Worm (Caenorhabditis elegans): Measurements from ENCODE around the gene sup-35.

Gene sup-35

ce11 chrIII:11113845-11114244 lies 5.2 kb downstream of the sup-35 start:
- TF ChIP-seq tbx-11 (GFP tag; IDR thresholded peaks at IDR 0.05) (no peak), B0310.2 (tag; optimal IDR thresholded peaks at IDR 0.05) (no peak), tra-4 (tag; optimal IDR thresholded peaks at IDR 0.05) (no peak), ama-1 (optimal IDR thresholded peaks at IDR 0.05) (no peak), hnd-1 (tag; optimal IDR thresholded peaks at IDR 0.05) (no peak), sea-1 (GFP tag; conservative IDR thresholded peaks at IDR 0.05) (no peak), hmg-4 (GFP tag; optimal IDR thresholded peaks at IDR 0.05) (no peak), hmbx-1 (tag; optimal IDR thresholded peaks at IDR 0.05) (no peak), tbx-37 (GFP tag; conservative IDR thresholded peaks at IDR 0.05) (no peak), scrt-1 (GFP tag; IDR thresholded peaks at IDR 0.05) (no peak), ceh-36 (tag; optimal IDR thresholded peaks at IDR 0.05) (no peak), ceh-13 (GFP tag; optimal IDR thresholded peaks at IDR 0.05) (no peak), pes-1 (GFP tag; IDR thresholded peaks at IDR 0.05) (no peak), F13C5.2 (tag; optimal IDR thresholded peaks at IDR 0.05) (no peak), flt-1 (GFP tag; IDR thresholded peaks at IDR 0.05) (no peak), ets-7 (tag; optimal IDR thresholded peaks at IDR 0.05) (no peak), aly-1 (tag; optimal IDR thresholded peaks at IDR 0.05) (no peak)

ce11 chrIII:11112718-11113117 lies 6.3 kb downstream of the sup-35 start:
- TF ChIP-seq scrt-1 (GFP tag; IDR thresholded peaks at IDR 0.05): peak; percentile 55; the same call in 1 of the 2 replicates
- TF ChIP-seq pes-1 (GFP tag; IDR thresholded peaks at IDR 0.05): peak; percentile 50; the same call in 1 of the 2 replicates
- no peak for TF ChIP-seq ceh-13 (GFP tag; optimal IDR thresholded peaks at IDR 0.05)

ce11 chrIII:11110756-11111155 lies 8.3 kb downstream of the sup-35 start:
- no peak for TF ChIP-seq B0310.2 (tag; optimal IDR thresholded peaks at IDR 0.05)
- TF ChIP-seq scrt-1 (GFP tag; IDR thresholded peaks at IDR 0.05): peak; percentile 61; the same call in 1 of the 2 replicates
- no peak for TF ChIP-seq tra-4 (tag; optimal IDR thresholded peaks at IDR 0.05)
- no peak for TF ChIP-seq hnd-1 (tag; optimal IDR thresholded peaks at IDR 0.05)
- TF ChIP-seq pes-1 (GFP tag; IDR thresholded peaks at IDR 0.05): 0 out of 2 replicates have a peak, but pooled peaks have one; percentile 44
- TF ChIP-seq ceh-13 (GFP tag; optimal IDR thresholded peaks at IDR 0.05): no peak
- TF ChIP-seq hmbx-1 (tag; optimal IDR thresholded peaks at IDR 0.05): no peak
- TF ChIP-seq flt-1 (GFP tag; IDR thresholded peaks at IDR 0.05): 0 out of 2 replicates have a peak, but pooled peaks have one; percentile 20
- no peak for TF ChIP-seq ceh-36 (tag; optimal IDR thresholded peaks at IDR 0.05)
- no peak for TF ChIP-seq tbx-11 (GFP tag; IDR thresholded peaks at IDR 0.05)
- TF ChIP-seq aly-1 (tag; optimal IDR thresholded peaks at IDR 0.05): no peak
- peak; percentile 14 for TF ChIP-seq hmg-4 (GFP tag; optimal IDR thresholded peaks at IDR 0.05)
- 0 out of 2 replicates have a peak, but pooled peaks have one; percentile 43 for TF ChIP-seq sea-1 (GFP tag; conservative IDR thresholded peaks at IDR 0.05)
- TF ChIP-seq F13C5.2 (tag; optimal IDR thresholded peaks at IDR 0.05): peak; percentile 36
- TF ChIP-seq ets-7 (tag; optimal IDR thresholded peaks at IDR 0.05): no peak
- no peak for TF ChIP-seq tbx-37 (GFP tag; conservative IDR thresholded peaks at IDR 0.05)

- no peak for TF ChIP-seq flt-1 (GFP tag; IDR thresholded peaks at IDR 0.05)
- no peak for TF ChIP-seq tbx-37 (GFP tag; conservative IDR thresholded peaks at IDR 0.05)
- no peak for TF ChIP-seq hnd-1 (tag; optimal IDR thresholded peaks at IDR 0.05)
- no peak for TF ChIP-seq B0310.2 (tag; optimal IDR thresholded peaks at IDR 0.05)
- no peak for TF ChIP-seq pes-1 (GFP tag; IDR thresholded peaks at IDR 0.05)
- no peak for TF ChIP-seq scrt-1 (GFP tag; IDR thresholded peaks at IDR 0.05)
- TF ChIP-seq hmg-4 (GFP tag; optimal IDR thresholded peaks at IDR 0.05): no peak
- no peak for TF ChIP-seq sea-1 (GFP tag; conservative IDR thresholded peaks at IDR 0.05)
- TF ChIP-seq tbx-11 (GFP tag; IDR thresholded peaks at IDR 0.05): no peak
- TF ChIP-seq ets-7 (tag; optimal IDR thresholded peaks at IDR 0.05): no peak
- no peak for TF ChIP-seq tra-4 (tag; optimal IDR thresholded peaks at IDR 0.05)
- TF ChIP-seq F13C5.2 (tag; optimal IDR thresholded peaks at IDR 0.05): no peak
- TF ChIP-seq ceh-36 (tag; optimal IDR thresholded peaks at IDR 0.05): no peak
These were observed 11.7 kb downstream of the sup-35 start for ce11 chrIII:11107327-11107726.

ce11 chrIII:11101246-11101645 lies 17.8 kb downstream of the sup-35 start:
- TF ChIP-seq tbx-37 (GFP tag; conservative IDR thresholded peaks at IDR 0.05): no peak
- TF ChIP-seq hnd-1 (tag; optimal IDR thresholded peaks at IDR 0.05): no peak
- no peak for TF ChIP-seq flt-1 (GFP tag; IDR thresholded peaks at IDR 0.05)
- no peak for TF ChIP-seq ama-1 (optimal IDR thresholded peaks at IDR 0.05)
- TF ChIP-seq scrt-1 (GFP tag; IDR thresholded peaks at IDR 0.05): no peak
- no peak for TF ChIP-seq hmg-4 (GFP tag; optimal IDR thresholded peaks at IDR 0.05)
- TF ChIP-seq tbx-11 (GFP tag; IDR thresholded peaks at IDR 0.05): no peak
- TF ChIP-seq hmbx-1 (tag; optimal IDR thresholded peaks at IDR 0.05): no peak
- no peak for TF ChIP-seq ets-7 (tag; optimal IDR thresholded peaks at IDR 0.05)
- TF ChIP-seq tra-4 (tag; optimal IDR thresholded peaks at IDR 0.05): no peak
- no peak for TF ChIP-seq sea-1 (GFP tag; conservative IDR thresholded peaks at IDR 0.05)
- no peak for TF ChIP-seq ceh-36 (tag; optimal IDR thresholded peaks at IDR 0.05)
- TF ChIP-seq aly-1 (tag; optimal IDR thresholded peaks at IDR 0.05): no peak
- TF ChIP-seq pes-1 (GFP tag; IDR thresholded peaks at IDR 0.05): no peak
- no peak for TF ChIP-seq B0310.2 (tag; optimal IDR thresholded peaks at IDR 0.05)
- TF ChIP-seq F13C5.2 (tag; optimal IDR thresholded peaks at IDR 0.05): no peak
- TF ChIP-seq ceh-13 (GFP tag; optimal IDR thresholded peaks at IDR 0.05): no peak

- TF ChIP-seq hmbx-1 (tag; optimal IDR thresholded peaks at IDR 0.05): no peak
- TF ChIP-seq pes-1 (GFP tag; IDR thresholded peaks at IDR 0.05): no peak
- TF ChIP-seq F13C5.2 (tag; optimal IDR thresholded peaks at IDR 0.05): no peak
- no peak for TF ChIP-seq hnd-1 (tag; optimal IDR thresholded peaks at IDR 0.05)
- no peak for TF ChIP-seq B0310.2 (tag; optimal IDR thresholded peaks at IDR 0.05)
- TF ChIP-seq aly-1 (tag; optimal IDR thresholded peaks at IDR 0.05): no peak
- TF ChIP-seq sea-1 (GFP tag; conservative IDR thresholded peaks at IDR 0.05): no peak
- no peak for TF ChIP-seq tra-4 (tag; optimal IDR thresholded peaks at IDR 0.05)
- TF ChIP-seq tbx-37 (GFP tag; conservative IDR thresholded peaks at IDR 0.05): no peak
- no peak for TF ChIP-seq ets-7 (tag; optimal IDR thresholded peaks at IDR 0.05)
- TF ChIP-seq tbx-11 (GFP tag; IDR thresholded peaks at IDR 0.05): no peak
- TF ChIP-seq ceh-13 (GFP tag; optimal IDR thresholded peaks at IDR 0.05): no peak
These were observed 19.2 kb downstream of the sup-35 start, which contains the start of gene hmt-1 for ce11 chrIII:11099864-11100263. TSS of gene hmt-1 (minus strand) at chrIII:11099964.

- TF ChIP-seq F13C5.2 (tag; optimal IDR thresholded peaks at IDR 0.05) (no peak), tra-4 (tag; optimal IDR thresholded peaks at IDR 0.05) (no peak), ceh-13 (GFP tag; optimal IDR thresholded peaks at IDR 0.05) (no peak), ets-7 (tag; optimal IDR thresholded peaks at IDR 0.05) (no peak)
These were observed 23.3 kb downstream of the sup-35 start for ce11 chrIII:11095687-11096086.
